Fruit fly (Drosophila melanogaster): ENCODE measurements around the gene fabp.

Gene fabp

DNA sequence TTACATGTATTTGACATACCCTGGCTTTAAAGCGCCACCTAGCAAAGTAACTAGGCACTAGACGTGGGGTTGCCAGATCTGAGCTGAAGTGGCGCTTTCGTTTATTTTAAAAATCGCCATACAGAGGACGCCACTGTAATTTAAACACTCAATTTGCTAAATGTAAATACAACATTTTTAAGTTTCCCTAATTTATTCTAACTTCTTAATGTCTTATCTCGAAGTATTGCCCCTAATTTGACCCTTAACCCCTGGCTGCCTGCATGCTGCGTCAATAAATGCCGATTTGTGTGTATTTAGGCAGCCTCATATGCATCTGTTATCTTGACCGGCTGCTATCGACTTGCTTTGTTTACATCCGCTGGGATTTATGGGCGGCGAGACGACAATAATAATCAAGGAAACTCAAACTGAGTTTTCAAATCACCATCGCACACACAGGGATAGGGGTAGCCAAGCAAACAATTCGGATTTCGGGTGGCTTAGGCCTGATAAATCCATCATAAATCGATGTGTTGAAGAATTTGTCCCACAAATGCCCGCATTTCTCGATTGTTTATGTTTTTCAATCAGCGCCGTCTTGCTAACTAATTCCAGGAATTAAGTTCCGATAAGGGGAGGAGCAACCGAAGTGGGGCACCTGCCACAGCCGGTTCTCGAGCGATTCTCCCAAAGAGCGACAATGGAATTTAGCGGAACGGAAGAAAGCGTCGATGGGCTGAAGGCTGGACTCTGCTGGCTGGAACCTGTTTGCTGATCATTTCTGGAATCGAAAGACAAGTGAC is 46.6 kb upstream of the fabp start (continued):
- peak; percentile 60; the same call in 1 of the 3 replicates for TF ChIP-seq otp (GFP tag; IDR thresholded peaks at IDR 0.05)
- no peak for TF ChIP-seq prd (optimal IDR thresholded peaks at IDR 0.05)
- peak; percentile 75 for TF ChIP-seq prd (GFP tag; IDR thresholded peaks at IDR 0.05)
- no peak for TF ChIP-seq sim (GFP tag; IDR thresholded peaks at IDR 0.05)
- TF ChIP-seq crol (GFP tag; IDR thresholded peaks at IDR 0.05), result no peak; the same call in 1 of the 2 replicates
- 0 out of 3 replicates have a peak, but pooled peaks have one; percentile 28 for TF ChIP-seq CG11093 (GFP tag; IDR thresholded peaks at IDR 0.05)
- TF ChIP-seq vnd (GFP tag; IDR thresholded peaks at IDR 0.05; ENCODE audit: partially characterized antibody), result no peak
- peak; percentile 59 for TF ChIP-seq ssp (GFP tag; IDR thresholded peaks at IDR 0.05)
- TF ChIP-seq zf30C (GFP tag; optimal IDR thresholded peaks at IDR 0.05), result no peak
- TF ChIP-seq pros (GFP tag; optimal IDR thresholded peaks at IDR 0.05), result peak; percentile 83
- TF ChIP-seq H2.0 (GFP tag; IDR thresholded peaks at IDR 0.05), result 0 out of 2 replicates have a peak, but pooled peaks have one; percentile 25
- TF ChIP-seq Dek (tag; optimal IDR thresholded peaks at IDR 0.05), result peak; percentile 56
- peak; percentile 20 for TF ChIP-seq grn (GFP tag; optimal IDR thresholded peaks at IDR 0.05)
- TF ChIP-seq Atf3 (GFP tag; optimal IDR thresholded peaks at IDR 0.05), result peak; percentile 24
- TF ChIP-seq CG17359 (tag; optimal IDR thresholded peaks at IDR 0.05), result peak; percentile 41
- TF ChIP-seq CG8944 (GFP tag; optimal IDR thresholded peaks at IDR 0.05), result peak; percentile 72
- peak; percentile 61 for TF ChIP-seq slou (GFP tag; optimal IDR thresholded peaks at IDR 0.05)
- TF ChIP-seq inv (GFP tag; IDR thresholded peaks at IDR 0.05; ENCODE audit: partially characterized antibody), result peak; percentile 40; the same call in 1 of the 2 replicates
- TF ChIP-seq pzg (GFP tag; optimal IDR thresholded peaks at IDR 0.05), result peak; percentile 24
- TF ChIP-seq CG7357 (GFP tag; IDR thresholded peaks at IDR 0.05), result no peak
- no peak for TF ChIP-seq CG4328 (GFP tag; optimal IDR thresholded peaks at IDR 0.05)
- peak; percentile 61 for TF ChIP-seq caup (GFP tag; optimal IDR thresholded peaks at IDR 0.05; ENCODE audit: severe bottlenecking)
- TF ChIP-seq bbx (GFP tag; IDR thresholded peaks at IDR 0.05; ENCODE audit: partially characterized antibody), result peak; percentile 61
- TF ChIP-seq CG4707 (GFP tag; optimal IDR thresholded peaks at IDR 0.05), result no peak
- TF ChIP-seq Fer2 (tag; optimal IDR thresholded peaks at IDR 0.05), result no peak
- TF ChIP-seq z (GFP tag; IDR thresholded peaks at IDR 0.05), result no peak
- peak; percentile 16 for TF ChIP-seq BEAF-32 (GFP tag; optimal IDR thresholded peaks at IDR 0.05)
- no peak for TF ChIP-seq gsb (GFP tag; IDR thresholded peaks at IDR 0.05)
- TF ChIP-seq lilli (GFP tag; optimal IDR thresholded peaks at IDR 0.05), result peak; percentile 66
- TF ChIP-seq D19B (GFP tag; optimal IDR thresholded peaks at IDR 0.05), result no peak
- peak; percentile 51 for TF ChIP-seq trh (GFP tag; optimal IDR thresholded peaks at IDR 0.05)
- TF ChIP-seq CG11398 (GFP tag; optimal IDR thresholded peaks at IDR 0.05), result peak; percentile 45
- peak; percentile 42; the same call in 1 of the 2 replicates for TF ChIP-seq esg (GFP tag; conservative IDR thresholded peaks at IDR 0.05)
- peak; percentile 71 for TF ChIP-seq CG7839 (tag; optimal IDR thresholded peaks at IDR 0.05)
- TF ChIP-seq Scr (GFP tag; IDR thresholded peaks at IDR 0.05; ENCODE audit: partially characterized antibody), result peak; percentile 28; the same call in 1 of the 2 replicates
- peak; percentile 33 for TF ChIP-seq CG2202 (tag; optimal IDR thresholded peaks at IDR 0.05)
- no peak for TF ChIP-seq seq (GFP tag; IDR thresholded peaks at IDR 0.05)
- peak; percentile 75 for TF ChIP-seq Rx (GFP tag; IDR thresholded peaks at IDR 0.05)
- peak; percentile 9 for TF ChIP-seq CG13775 (GFP tag; optimal IDR thresholded peaks at IDR 0.05)
- no peak for TF ChIP-seq jigr1 (GFP tag; IDR thresholded peaks at IDR 0.05)
- peak; percentile 64 for TF ChIP-seq CG9609 (GFP tag; optimal IDR thresholded peaks at IDR 0.05)
- TF ChIP-seq CG1647 (GFP tag; optimal IDR thresholded peaks at IDR 0.05), result peak; percentile 69
- TF ChIP-seq bab2 (GFP tag; optimal IDR thresholded peaks at IDR 0.05), result peak; percentile 76
- TF ChIP-seq CG10543 (GFP tag; optimal IDR thresholded peaks at IDR 0.05), result no peak
- TF ChIP-seq zen2 (GFP tag; IDR thresholded peaks at IDR 0.05; ENCODE audit: partially characterized antibody), result no peak
- peak; percentile 74; the same call in 2 of the 3 replicates for TF ChIP-seq ken (GFP tag; IDR thresholded peaks at IDR 0.05)
- TF ChIP-seq dysf (GFP tag; IDR thresholded peaks at IDR 0.05), result peak; percentile 78
- no peak for TF ChIP-seq org-1 (GFP tag; optimal IDR thresholded peaks at IDR 0.05)
- TF ChIP-seq MTF-1 (GFP tag; optimal IDR thresholded peaks at IDR 0.05; ENCODE audit: borderline replicate concordance), result no peak
